Fruit fly (Drosophila melanogaster) whole organism, embryonic: ENCODE measurements around the gene mask.

Experiments used
- Abd-B ChIP-seq: fragments of 200-800 bp; sonication (Bioruptor generic); optimal IDR thresholded peaks from 2 replicates; lab custom pipeline; 2018; ENCODE audit warnings: missing biosample characterization, mild to moderate bottlenecking, missing genetic modification characterization, moderate library complexity
- Aef1 ChIP-seq: fragments of 200-800 bp; sonication (Bioruptor generic); IDR thresholded peaks from 3 replicates; pipeline ENCODE4 v1.3.6; 2022; ENCODE audit warnings: missing biosample characterization, missing genetic modification characterization
- CG11456 ChIP-seq: fragments of 200-800 bp; sonication (Bioruptor generic); IDR thresholded peaks from 3 replicates; pipeline ENCODE4 v1.3.6; 2022; ENCODE audit warnings: missing biosample characterization, missing genetic modification characterization
- CG12155 ChIP-seq: fragments of 200-800 bp; sonication (Bioruptor generic); optimal IDR thresholded peaks from 3 replicates; lab custom pipeline; 2016; ENCODE audit warnings: missing biosample characterization, missing genetic modification characterization
- CG14014 ChIP-seq: fragments of 200-800 bp; sonication (Bioruptor generic); IDR thresholded peaks from 2 replicates; pipeline ENCODE4 v1.3.6; 2022; ENCODE audit warnings: missing biosample characterization, missing genetic modification characterization
- CG14667 ChIP-seq: fragments of 200-800 bp; sonication (Bioruptor generic); IDR thresholded peaks from 2 replicates; pipeline ENCODE4 v1.3.6; 2022; ENCODE audit warnings: missing biosample characterization, missing genetic modification characterization
- CG15269 ChIP-seq: fragments of 200-800 bp; sonication (Bioruptor generic); optimal IDR thresholded peaks from 2 replicates; lab custom pipeline; 2018; ENCODE audit warnings: missing biosample characterization, mild to moderate bottlenecking, missing genetic modification characterization, moderate library complexity
- CG1529 ChIP-seq: fragments of 200-800 bp; sonication (Bioruptor generic); optimal IDR thresholded peaks from 3 replicates; lab custom pipeline; 2018; ENCODE audit warnings: missing biosample characterization, missing genetic modification characterization
- CG17361 ChIP-seq: fragments of 200-800 bp; sonication (Bioruptor generic); IDR thresholded peaks from 3 replicates; pipeline ENCODE4 v1.3.6; 2022; ENCODE audit warnings: missing biosample characterization, missing genetic modification characterization
- CG17802 ChIP-seq: fragments of 200-800 bp; sonication (Bioruptor generic); optimal IDR thresholded peaks from 2 replicates; lab custom pipeline; 2018; ENCODE audit warnings: missing biosample characterization, mild to moderate bottlenecking, missing genetic modification characterization, moderate library complexity
- CG1832 ChIP-seq: fragments of 200-800 bp; sonication (Bioruptor generic); optimal IDR thresholded peaks from 2 replicates; lab custom pipeline; 2017; ENCODE audit warnings: missing biosample characterization, mild to moderate bottlenecking, missing genetic modification characterization, inconsistent platforms
- CG18764 ChIP-seq: fragments of 200-800 bp; sonication (Bioruptor generic); optimal IDR thresholded peaks from 3 replicates; lab custom pipeline; 2016; ENCODE audit warnings: missing biosample characterization, missing genetic modification characterization
- CG2120 ChIP-seq: fragments of 200-800 bp; sonication (Bioruptor generic); optimal IDR thresholded peaks from 3 replicates; lab custom pipeline; 2016; ENCODE audit warnings: missing biosample characterization, missing genetic modification characterization
- CG2129 ChIP-seq: fragments of 200-800 bp; sonication (Bioruptor generic); IDR thresholded peaks from 2 replicates; pipeline ENCODE4 v1.3.6; 2022; ENCODE audit warnings: missing biosample characterization, missing genetic modification characterization; ENCODE audit not compliant: partially characterized antibody
- CG2199 ChIP-seq: fragments of 200-800 bp; sonication (Bioruptor generic); IDR thresholded peaks from 3 replicates; pipeline ENCODE4 v1.3.6; 2022; ENCODE audit warnings: missing biosample characterization, missing genetic modification characterization
- CG2889 ChIP-seq: fragments of 200-800 bp; sonication (Bioruptor generic); IDR thresholded peaks from 3 replicates; pipeline ENCODE4 v1.3.6; 2022; ENCODE audit warnings: missing biosample characterization, missing genetic modification characterization
- CG31388 ChIP-seq: fragments of 200-800 bp; sonication (Bioruptor generic); optimal IDR thresholded peaks from 2 replicates; lab custom pipeline; 2016; ENCODE audit warnings: missing biosample characterization, missing genetic modification characterization
- CG34224 ChIP-seq: fragments of 200-800 bp; sonication (Bioruptor generic); IDR thresholded peaks from 3 replicates; pipeline ENCODE4 v1.3.6; 2022; ENCODE audit warnings: missing biosample characterization, missing genetic modification characterization; ENCODE audit not compliant: partially characterized antibody
- CG4424 ChIP-seq: fragments of 200-800 bp; sonication (Bioruptor generic); optimal IDR thresholded peaks from 3 replicates; lab custom pipeline; 2016; ENCODE audit warnings: missing biosample characterization, missing genetic modification characterization
- CG6175 ChIP-seq: fragments of 200-800 bp; sonication (Bioruptor generic); IDR thresholded peaks from 3 replicates; pipeline ENCODE4 v1.3.6; 2022; ENCODE audit warnings: missing biosample characterization, missing genetic modification characterization
- CG6683 ChIP-seq: fragments of 200-800 bp; sonication (Bioruptor generic); optimal IDR thresholded peaks from 2 replicates; lab custom pipeline; 2017; ENCODE audit warnings: missing biosample characterization, mild to moderate bottlenecking, missing genetic modification characterization, missing genetic modification reagents
- CG7745 ChIP-seq: fragments of 200-800 bp; sonication (Bioruptor generic); optimal IDR thresholded peaks from 2 replicates; lab custom pipeline; 2018; ENCODE audit warnings: missing biosample characterization, mild to moderate bottlenecking, missing genetic modification characterization, moderate library complexity
- CG7839 ChIP-seq: fragments of 200-800 bp; sonication (Bioruptor generic); optimal IDR thresholded peaks from 3 replicates; lab custom pipeline; 2018; ENCODE audit warnings: missing biosample characterization, mild to moderate bottlenecking, missing genetic modification characterization, moderate library complexity
- CG8478 ChIP-seq: fragments of >200 bp; optimal IDR thresholded peaks from 2 replicates; lab custom pipeline; 2018
- D ChIP-seq, 2 experiments: fragments of 200-800 bp in 1 of 2; fragments of >200 bp in 1 of 2; sonication (Bioruptor generic) in 1 of 2; optimal IDR thresholded peaks; 2 replicates in 1 of 2; 3 replicates in 1 of 2; lab custom pipeline; 2017; ENCODE audit warnings: mild to moderate bottlenecking in 1 of 2, missing biosample characterization in 1 of 2, missing genetic modification characterization in 1 of 2, missing genetic modification reagents in 1 of 2
- D19A ChIP-seq: fragments of 200-800 bp; optimal IDR thresholded peaks from 3 replicates; lab custom pipeline; 2019; ENCODE audit warnings: missing biosample characterization, mild to moderate bottlenecking, missing genetic modification characterization, moderate library complexity
- Dbx ChIP-seq: fragments of 200-800 bp; sonication (Bioruptor generic); IDR thresholded peaks from 3 replicates; pipeline ENCODE4 v1.3.6; 2022; ENCODE audit warnings: missing biosample characterization, missing genetic modification characterization
- Dp ChIP-seq: fragments of 200-800 bp; sonication (Bioruptor generic); optimal IDR thresholded peaks from 2 replicates; lab custom pipeline; 2018; ENCODE audit warnings: missing biosample characterization, mild to moderate bottlenecking, missing genetic modification characterization, moderate library complexity
- Ets97D ChIP-seq: fragments of 200-800 bp; sonication (Bioruptor generic); optimal IDR thresholded peaks from 3 replicates; lab custom pipeline; 2016; ENCODE audit warnings: missing biosample characterization, missing genetic modification characterization
- Fer3 ChIP-seq: fragments of 200-800 bp; sonication (Bioruptor generic); optimal IDR thresholded peaks from 2 replicates; lab custom pipeline; 2018; ENCODE audit warnings: missing biosample characterization, mild to moderate bottlenecking, missing genetic modification characterization, moderate library complexity
- Gug ChIP-seq: fragments of 200-800 bp; sonication (Bioruptor generic); IDR thresholded peaks from 4 replicates; pipeline ENCODE4 v1.3.6; 2022; ENCODE audit warnings: missing biosample characterization, missing genetic modification characterization
- Lpt ChIP-seq: fragments of >200 bp; optimal IDR thresholded peaks from 2 replicates; lab custom pipeline; 2018; ENCODE audit warnings: missing biosample characterization, missing genetic modification characterization
- Mad ChIP-seq: fragments of 200-800 bp; sonication (Bioruptor generic); optimal IDR thresholded peaks from 2 replicates; lab custom pipeline; 2016; ENCODE audit warnings: missing biosample characterization, missing genetic modification characterization
- dati ChIP-seq: fragments of 200-800 bp; sonication (Bioruptor generic); IDR thresholded peaks from 2 replicates; pipeline ENCODE4 v1.3.6; 2022; ENCODE audit warnings: missing biosample characterization, missing genetic modification characterization
- emc ChIP-seq: fragments of 200-800 bp; sonication (Bioruptor generic); optimal IDR thresholded peaks from 2 replicates; lab custom pipeline; 2016; ENCODE audit warnings: missing biosample characterization, missing genetic modification characterization
- fd102C ChIP-seq: fragments of 200-800 bp; sonication (Bioruptor generic); optimal IDR thresholded peaks from 2 replicates; lab custom pipeline; 2018; ENCODE audit warnings: missing biosample characterization, mild to moderate bottlenecking, missing genetic modification characterization, moderate library complexity
- ftz-f1 ChIP-seq: fragments of 200-800 bp; sonication (Bioruptor generic); optimal IDR thresholded peaks from 2 replicates; lab custom pipeline; 2016; ENCODE audit warnings: missing biosample characterization, missing genetic modification characterization
- fu2 ChIP-seq: fragments of 200-800 bp; sonication (Bioruptor generic); optimal IDR thresholded peaks from 2 replicates; lab custom pipeline; 2016; ENCODE audit warnings: missing biosample characterization, missing genetic modification characterization
- grau ChIP-seq: fragments of 200-800 bp; optimal IDR thresholded peaks from 3 replicates; lab custom pipeline; 2019; ENCODE audit warnings: missing biosample characterization, mild to moderate bottlenecking, missing genetic modification characterization, moderate library complexity
- ham ChIP-seq: fragments of 200-800 bp; sonication (Bioruptor generic); IDR thresholded peaks from 2 replicates; pipeline ENCODE4 v1.3.6; 2022; ENCODE audit warnings: missing biosample characterization, missing genetic modification characterization
- knrl ChIP-seq: fragments of 200-800 bp; sonication (Bioruptor generic); IDR thresholded peaks from 3 replicates; pipeline ENCODE4 v1.3.6; 2022; ENCODE audit warnings: missing biosample characterization, missing genetic modification characterization; ENCODE audit not compliant: partially characterized antibody
- mam ChIP-seq: fragments of 200-800 bp; sonication (Bioruptor generic); optimal IDR thresholded peaks from 3 replicates; lab custom pipeline; 2016; ENCODE audit warnings: missing biosample characterization, missing genetic modification characterization
- pho ChIP-seq: fragments of 200-800 bp; sonication (Bioruptor generic); optimal IDR thresholded peaks from 2 replicates; lab custom pipeline; 2016; ENCODE audit warnings: missing biosample characterization, missing genetic modification characterization
- sna ChIP-seq: fragments of 200-800 bp; sonication (Bioruptor generic); IDR thresholded peaks from 2 replicates; pipeline ENCODE4 v1.3.6; 2022; ENCODE audit warnings: missing biosample characterization, missing genetic modification characterization; ENCODE audit not compliant: partially characterized antibody
- so ChIP-seq: fragments of 200-800 bp; sonication (Bioruptor generic); IDR thresholded peaks from 3 replicates; pipeline ENCODE4 v1.3.6; 2022; ENCODE audit warnings: missing biosample characterization, missing genetic modification characterization
- stc ChIP-seq: fragments of 200-800 bp; sonication (Bioruptor generic); IDR thresholded peaks from 2 replicates; pipeline ENCODE4 v1.3.6; 2022; ENCODE audit warnings: missing biosample characterization, missing genetic modification characterization
- ttk ChIP-seq: fragments of 200-800 bp; sonication (Bioruptor generic); IDR thresholded peaks from 2 replicates; pipeline ENCODE4 v2.1.2; 2022; ENCODE audit warnings: missing biosample characterization, missing genetic modification characterization
- wor ChIP-seq: fragments of 200-800 bp; sonication (Bioruptor generic); IDR thresholded peaks from 2 replicates; pipeline ENCODE4 v1.3.6; 2022; ENCODE audit warnings: missing biosample characterization, missing genetic modification characterization
- zf30C ChIP-seq: fragments of 200-800 bp; sonication (Bioruptor generic); optimal IDR thresholded peaks from 3 replicates; lab custom pipeline; 2018; ENCODE audit warnings: missing biosample characterization, mild to moderate bottlenecking, missing genetic modification characterization
- zfh1 ChIP-seq: fragments of 200-800 bp; sonication (Bioruptor generic); IDR thresholded peaks from 3 replicates; pipeline ENCODE4 v1.3.6; 2022; ENCODE audit warnings: missing biosample characterization, missing genetic modification characterization

Gene mask

DNA sequence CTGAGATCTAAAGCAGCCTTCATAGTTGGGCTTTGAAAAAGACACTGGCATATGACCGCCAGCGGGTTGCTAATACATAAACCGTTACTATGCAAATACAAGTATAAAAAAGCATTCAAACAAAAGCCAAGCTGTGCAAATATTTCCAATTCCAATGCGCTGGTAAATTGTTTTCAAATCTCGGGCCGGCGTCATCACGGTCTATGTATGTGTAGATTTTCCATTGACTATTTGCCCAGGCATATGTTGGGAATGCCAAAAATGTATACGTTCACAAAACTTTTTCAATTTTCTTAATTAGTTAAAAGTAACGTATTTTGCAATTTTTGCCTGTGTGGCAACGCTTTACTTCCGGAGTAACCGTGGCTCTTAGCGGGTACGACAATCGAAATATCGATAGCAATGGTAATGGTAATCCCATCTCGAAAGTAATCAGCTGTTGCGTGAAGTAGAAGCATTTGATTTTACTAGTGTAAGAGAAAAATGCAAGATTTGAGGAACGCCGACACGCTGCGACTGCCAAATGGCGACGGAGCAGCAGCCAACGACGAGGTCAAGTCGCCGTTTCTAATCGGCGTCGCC lies 59.5 kb downstream of the mask start, which contains the start of the genes CG34290 and Uck (continued):
- TF ChIP-seq CG7839 (tag; lab: Kevin White, UChicago) (peak; percentile 66), CG31388 (GFP tag; lab: Kevin White, UChicago) (no peak), sna (GFP tag; lab: Robert Waterston, UW) (peak; percentile 89), D19A (tag; lab: Kevin White, UChicago) (no peak), CG2889 (no peak), CG1529 (GFP tag; lab: Kevin White, UChicago) (peak; percentile 52), fd102C (GFP tag; lab: Kevin White, UChicago) (peak; percentile 56), stc (GFP tag; lab: Robert Waterston, UW) (peak; percentile 66; the same call in 1 of the 2 replicates), mam (GFP tag; lab: Kevin White, UChicago) (peak; percentile 67), ham (GFP tag; lab: Robert Waterston, UW) (no peak), emc (GFP tag; lab: Kevin White, UChicago) (peak; percentile 66), pho (GFP tag; lab: Kevin White, UChicago) (peak; percentile 63), CG17361 (GFP tag; lab: Robert Waterston, UW) (peak; percentile 65; the same call in 2 of the 3 replicates), CG12155 (GFP tag; lab: Kevin White, UChicago) (peak; percentile 36), CG18764 (peak; percentile 54), Dp (GFP tag; lab: Kevin White, UChicago) (peak; percentile 63), Fer3 (peak; percentile 82), Mad (GFP tag; lab: Kevin White, UChicago) (peak; percentile 65), Dbx (GFP tag; lab: Robert Waterston, UW) (peak; percentile 70), wor (no peak), CG8478 (no peak), CG14667 (GFP tag; lab: Robert Waterston, UW) (no peak), CG2129 (GFP tag; lab: Robert Waterston, UW) (peak; percentile 35), CG4424 (GFP tag; lab: Kevin White, UChicago) (peak; percentile 59), Aef1 (GFP tag; lab: Robert Waterston, UW) (no peak), CG11456 (GFP tag; lab: Robert Waterston, UW) (peak; percentile 76; the same call in 2 of the 3 replicates), Ets97D (peak; percentile 99), CG15269 (peak; percentile 69), Abd-B (GFP tag; lab: Kevin White, UChicago) (peak; percentile 17), fu2 (peak; percentile 57), D (optimal IDR thresholded peaks at IDR 0.05; lab: Kevin White, UChicago) (no peak), D (GFP tag; optimal IDR thresholded peaks at IDR 0.05; lab: Kevin White, UChicago) (peak; percentile 63), CG6175 (GFP tag; lab: Robert Waterston, UW) (no peak), CG1832 (no peak), Lpt (no peak), CG14014 (GFP tag; lab: Robert Waterston, UW) (peak; percentile 78; the same call in 1 of the 2 replicates), grau (tag; lab: Kevin White, UChicago) (peak; percentile 71), ftz-f1 (GFP tag; lab: Kevin White, UChicago) (peak; percentile 40), ttk (GFP tag; lab: Robert Waterston, UW) (peak; percentile 44), zf30C (GFP tag; lab: Kevin White, UChicago) (peak; percentile 39), so (GFP tag; lab: Robert Waterston, UW) (peak; percentile 70; the same call in 1 of the 3 replicates), CG2199 (peak; percentile 80; the same call in 1 of the 3 replicates), CG2120 (GFP tag; lab: Kevin White, UChicago) (peak; percentile 61), dati (GFP tag; lab: Robert Waterston, UW) (no peak), CG17802 (tag; lab: Kevin White, UChicago) (peak; percentile 65), CG7745 (tag; lab: Kevin White, UChicago) (no peak), CG34224 (GFP tag; lab: Robert Waterston, UW) (peak; percentile 82), zfh1 (peak; percentile 76), CG6683 (GFP tag; lab: Kevin White, UChicago) (peak; percentile 77), knrl (GFP tag; lab: Robert Waterston, UW) (peak; percentile 82), Gug (GFP tag; lab: Robert Waterston, UW) (no peak; the same call in 3 of the 4 replicates)
